Fruit fly (Drosophila melanogaster) whole organism, embryonic: ENCODE results near the gene Ldaf1.

ENCODE experiments used
- Bgb ChIP-seq: fragments of 200-800 bp; sonication (Bioruptor generic); IDR thresholded peaks from 2 replicates; pipeline ENCODE4 v1.3.6; 2022; ENCODE audit warnings: missing biosample characterization, missing genetic modification characterization; ENCODE audit not compliant: partially characterized antibody
- CG10979 ChIP-seq: fragments of 200-800 bp; sonication (Bioruptor generic); optimal IDR thresholded peaks from 2 replicates; lab custom pipeline; 2018; ENCODE audit warnings: missing biosample characterization, mild to moderate bottlenecking, missing genetic modification characterization, moderate library complexity
- CG13624 ChIP-seq: fragments of 200-800 bp; sonication (Bioruptor generic); optimal IDR thresholded peaks from 2 replicates; lab custom pipeline; 2016; ENCODE audit warnings: missing biosample characterization, missing genetic modification characterization
- CG14860 ChIP-seq: fragments of 200-800 bp; sonication (Bioruptor generic); IDR thresholded peaks from 3 replicates; pipeline ENCODE4 v1.3.6; 2022; ENCODE audit warnings: missing biosample characterization, missing genetic modification characterization; ENCODE audit not compliant: partially characterized antibody
- CG18619 ChIP-seq: fragments of 200-800 bp; sonication (Bioruptor generic); optimal IDR thresholded peaks from 3 replicates; lab custom pipeline; 2017; ENCODE audit warnings: missing biosample characterization, mild to moderate bottlenecking, missing genetic modification characterization
- CG2120 ChIP-seq: fragments of 200-800 bp; sonication (Bioruptor generic); optimal IDR thresholded peaks from 3 replicates; lab custom pipeline; 2016; ENCODE audit warnings: missing biosample characterization, missing genetic modification characterization
- CG3163 ChIP-seq: fragments of 200-800 bp; sonication (Bioruptor generic); optimal IDR thresholded peaks from 3 replicates; lab custom pipeline; 2016; ENCODE audit warnings: missing biosample characterization, missing genetic modification characterization
- CG43689 ChIP-seq: fragments of 200-800 bp; sonication (Bioruptor generic); IDR thresholded peaks from 2 replicates; pipeline ENCODE4 v1.3.6; 2022; ENCODE audit warnings: missing biosample characterization, missing genetic modification characterization
- CG5953 ChIP-seq: fragments of 200-800 bp; sonication (Bioruptor generic); IDR thresholded peaks from 2 replicates; pipeline ENCODE4 v1.3.6; 2022; ENCODE audit warnings: missing biosample characterization, missing genetic modification characterization
- CG7372 ChIP-seq: fragments of 200-800 bp; sonication (Bioruptor generic); IDR thresholded peaks from 2 replicates; pipeline ENCODE4 v1.3.6; 2022; ENCODE audit warnings: missing biosample characterization, missing genetic modification characterization
- CG7987 ChIP-seq: fragments of 200-800 bp; sonication (Bioruptor generic); optimal IDR thresholded peaks from 2 replicates; lab custom pipeline; 2018; ENCODE audit warnings: missing biosample characterization, mild to moderate bottlenecking, missing genetic modification characterization, moderate library complexity
- CG8290 ChIP-seq, 3 experiments: fragments of 200-800 bp; sonication (Bioruptor generic); optimal IDR thresholded peaks; 2 replicates each; lab custom pipeline; 2016 to 2019; ENCODE audit warnings: missing biosample characterization in 3 of 3, missing genetic modification characterization in 3 of 3, mild to moderate bottlenecking in 2 of 3, moderate library complexity in 1 of 3
- CG8944 ChIP-seq: fragments of 200-800 bp; sonication (Bioruptor generic); optimal IDR thresholded peaks from 3 replicates; lab custom pipeline; 2016; ENCODE audit warnings: missing biosample characterization, missing genetic modification characterization
- CG9932 ChIP-seq: fragments of 200-800 bp; sonication (Bioruptor generic); IDR thresholded peaks from 2 replicates; pipeline ENCODE4 v1.3.6; 2022; ENCODE audit warnings: missing biosample characterization, missing genetic modification characterization
- Dad ChIP-seq: fragments of 200-800 bp; sonication (Bioruptor generic); optimal IDR thresholded peaks from 3 replicates; lab custom pipeline; 2016; ENCODE audit warnings: missing biosample characterization, missing genetic modification characterization
- E2f2 ChIP-seq: fragments of 200-800 bp; sonication (Bioruptor generic); IDR thresholded peaks from 2 replicates; pipeline ENCODE4 v1.3.6; 2022; ENCODE audit warnings: missing biosample characterization, missing genetic modification characterization
- ERR ChIP-seq: fragments of 200-800 bp; sonication (Bioruptor generic); optimal IDR thresholded peaks from 2 replicates; lab custom pipeline; 2016; ENCODE audit warnings: missing biosample characterization, missing genetic modification characterization
- H2.0 ChIP-seq: fragments of 200-800 bp; sonication (Bioruptor generic); IDR thresholded peaks from 2 replicates; pipeline ENCODE4 v1.3.6; 2022; ENCODE audit warnings: missing biosample characterization, missing genetic modification characterization
- HmgZ ChIP-seq: fragments of 200-800 bp; sonication (Bioruptor generic); optimal IDR thresholded peaks from 2 replicates; lab custom pipeline; 2018; ENCODE audit warnings: missing biosample characterization, mild to moderate bottlenecking, missing genetic modification characterization
- MBD-R2 ChIP-seq: fragments of 200-800 bp; sonication (Bioruptor generic); IDR thresholded peaks from 2 replicates; pipeline ENCODE4 v1.3.6; 2022; ENCODE audit warnings: missing biosample characterization, missing genetic modification characterization
- MESR4 ChIP-seq: fragments of 200-800 bp; sonication (Bioruptor generic); optimal IDR thresholded peaks from 2 replicates; lab custom pipeline; 2018; ENCODE audit warnings: missing biosample characterization, mild to moderate bottlenecking, missing genetic modification characterization, moderate library complexity
- Med ChIP-seq: fragments of 200-800 bp; sonication (Bioruptor generic); peaks from one replicate; lab custom pipeline; 2016; ENCODE audit warnings: missing biosample characterization, missing genetic modification characterization, mild to moderate bottlenecking, inconsistent platforms, moderate library complexity
- NC2α ChIP-seq: fragments of 200-800 bp; sonication (Bioruptor generic); optimal IDR thresholded peaks from 2 replicates; lab custom pipeline; 2016; ENCODE audit warnings: missing biosample characterization, missing genetic modification characterization
- Nf-YB ChIP-seq: fragments of 200-800 bp; sonication (Bioruptor generic); optimal IDR thresholded peaks from 3 replicates; lab custom pipeline; 2019; ENCODE audit warnings: missing biosample characterization, mild to moderate bottlenecking, missing genetic modification characterization, moderate library complexity
- Nf-YC ChIP-seq: fragments of 200-800 bp; optimal IDR thresholded peaks from 3 replicates; lab custom pipeline; 2019; ENCODE audit warnings: missing biosample characterization, mild to moderate bottlenecking, missing genetic modification characterization, moderate library complexity
- NfI ChIP-seq: fragments of 200-800 bp; sonication (Bioruptor generic); optimal IDR thresholded peaks from 3 replicates; lab custom pipeline; 2018; ENCODE audit warnings: missing biosample characterization, mild to moderate bottlenecking, missing genetic modification characterization, moderate library complexity
- Optix ChIP-seq: fragments of 200-800 bp; sonication (Bioruptor generic); IDR thresholded peaks from 3 replicates; pipeline ENCODE4 v1.3.6; 2022; ENCODE audit warnings: missing biosample characterization, missing genetic modification characterization
- Rfx ChIP-seq: fragments of 200-800 bp; sonication (Bioruptor generic); IDR thresholded peaks from 2 replicates; pipeline ENCODE4 v1.3.6; 2022; ENCODE audit warnings: missing biosample characterization, missing genetic modification characterization
- Scr ChIP-seq: fragments of 200-800 bp; sonication (Bioruptor generic); IDR thresholded peaks from 2 replicates; pipeline ENCODE4 v1.3.6; 2022; ENCODE audit warnings: missing biosample characterization, missing genetic modification characterization; ENCODE audit not compliant: partially characterized antibody
- Six4 ChIP-seq: fragments of 200-800 bp; sonication (Bioruptor generic); optimal IDR thresholded peaks from 2 replicates; lab custom pipeline; 2016; ENCODE audit warnings: missing biosample characterization, missing genetic modification characterization
- br ChIP-seq: fragments of >200 bp; optimal IDR thresholded peaks from 2 replicates; lab custom pipeline; 2017
- cas ChIP-seq: fragments of 200-800 bp; sonication (Bioruptor generic); IDR thresholded peaks from 2 replicates; pipeline ENCODE4 v1.3.6; 2022; ENCODE audit warnings: missing biosample characterization, missing genetic modification characterization
- crc ChIP-seq: fragments of 200-800 bp; sonication (Bioruptor generic); optimal IDR thresholded peaks from 2 replicates; lab custom pipeline; 2016; ENCODE audit warnings: missing biosample characterization, missing genetic modification characterization
- cwo ChIP-seq: fragments of 200-800 bp; sonication (Bioruptor generic); optimal IDR thresholded peaks from 3 replicates; lab custom pipeline; 2017; ENCODE audit warnings: missing biosample characterization, missing genetic modification characterization, mild to moderate bottlenecking, moderate library complexity, missing genetic modification reagents
- dysf ChIP-seq: fragments of 200-800 bp; sonication (Bioruptor generic); IDR thresholded peaks from 3 replicates; pipeline ENCODE4 v1.3.6; 2022; ENCODE audit warnings: missing biosample characterization, missing genetic modification characterization
- ewg ChIP-seq: fragments of 200-800 bp; sonication (Bioruptor generic); optimal IDR thresholded peaks from 3 replicates; lab custom pipeline; 2017; ENCODE audit warnings: mild to moderate bottlenecking, missing biosample characterization, missing genetic modification reagents, missing genetic modification characterization
- exex ChIP-seq: fragments of 200-800 bp; sonication (Bioruptor generic); optimal IDR thresholded peaks from 4 replicates; lab custom pipeline; 2018; ENCODE audit warnings: missing biosample characterization, mild to moderate bottlenecking, missing genetic modification characterization, moderate library complexity
- gcm2 ChIP-seq: fragments of 200-800 bp; sonication (Bioruptor generic); optimal IDR thresholded peaks from 2 replicates; lab custom pipeline; 2016; ENCODE audit warnings: missing biosample characterization, missing genetic modification characterization
- gro ChIP-seq: fragments of 200-800 bp; sonication (Bioruptor generic); optimal IDR thresholded peaks from 2 replicates; lab custom pipeline; 2016; ENCODE audit warnings: missing biosample characterization, missing genetic modification characterization
- ham ChIP-seq: fragments of 200-800 bp; sonication (Bioruptor generic); IDR thresholded peaks from 2 replicates; pipeline ENCODE4 v1.3.6; 2022; ENCODE audit warnings: missing biosample characterization, missing genetic modification characterization
- lbe ChIP-seq: fragments of 200-800 bp; sonication (Bioruptor generic); optimal IDR thresholded peaks from 2 replicates; lab custom pipeline; 2016; ENCODE audit warnings: missing biosample characterization, mild to moderate bottlenecking, missing genetic modification characterization
- luna ChIP-seq: fragments of 200-800 bp; sonication (Bioruptor generic); optimal IDR thresholded peaks from 2 replicates; lab custom pipeline; 2016; ENCODE audit warnings: missing biosample characterization, missing genetic modification characterization
- nmo ChIP-seq: fragments of 200-800 bp; sonication (Bioruptor generic); optimal IDR thresholded peaks from 2 replicates; lab custom pipeline; 2018; ENCODE audit warnings: missing biosample characterization, mild to moderate bottlenecking, missing genetic modification characterization, moderate library complexity
- p53 ChIP-seq: fragments of 200-800 bp; sonication (Bioruptor generic); optimal IDR thresholded peaks from 2 replicates; lab custom pipeline; 2016; ENCODE audit warnings: missing biosample characterization, missing genetic modification characterization
- sc ChIP-seq, 3 experiments: fragments of >200 bp in 2 of 3; fragments of 200-800 bp in 1 of 3; sonication (Bioruptor generic) in 1 of 3; optimal IDR thresholded peaks; 2 replicates in 2 of 3; 3 replicates in 1 of 3; lab custom pipeline; 2017; ENCODE audit warnings: mild to moderate bottlenecking in 1 of 3, missing biosample characterization in 1 of 3, missing genetic modification characterization in 1 of 3, missing genetic modification reagents in 1 of 3
- stwl ChIP-seq: fragments of 200-800 bp; sonication (Bioruptor generic); optimal IDR thresholded peaks from 3 replicates; lab custom pipeline; 2018; ENCODE audit warnings: missing biosample characterization, mild to moderate bottlenecking, missing genetic modification characterization, moderate library complexity
- tio ChIP-seq: fragments of 200-800 bp; sonication (Bioruptor generic); optimal IDR thresholded peaks from 2 replicates; lab custom pipeline; 2017; ENCODE audit warnings: missing biosample characterization, missing genetic modification characterization, inconsistent platforms
- tll ChIP-seq, 2 experiments: fragments of 200-800 bp in 1 of 2; fragments of >200 bp in 1 of 2; sonication (Bioruptor generic) in 1 of 2; optimal IDR thresholded peaks; 2 replicates each; lab custom pipeline; 2017 to 2019; ENCODE audit warnings: missing biosample characterization in 2 of 2, missing genetic modification characterization in 2 of 2, mild to moderate bottlenecking in 1 of 2, moderate library complexity in 1 of 2
- wek ChIP-seq: fragments of 200-800 bp; sonication (Bioruptor generic); optimal IDR thresholded peaks from 3 replicates; lab custom pipeline; 2018; ENCODE audit warnings: missing biosample characterization, mild to moderate bottlenecking, missing genetic modification characterization, moderate library complexity
- zfh2 ChIP-seq: fragments of 200-800 bp; sonication (Bioruptor generic); optimal IDR thresholded peaks from 2 replicates; lab custom pipeline; 2016; ENCODE audit warnings: missing biosample characterization, missing genetic modification characterization

Gene Ldaf1

dm6 chrX:1854070-1854469 is 47.6 kb downstream of the Ldaf1 start (continued):
- TF ChIP-seq luna (peak; percentile 77), CG43689 (peak; percentile 60; the same call in 1 of the 2 replicates), stwl (no peak), cwo (GFP tag; lab: Kevin White, UChicago) (peak; percentile 80), zfh2 (GFP tag; lab: Kevin White, UChicago) (no peak), Nf-YB (GFP tag; lab: Kevin White, UChicago) (no peak), MESR4 (no peak), NC2α (GFP tag; lab: Kevin White, UChicago) (peak; percentile 34), wek (GFP tag; lab: Kevin White, UChicago) (peak; percentile 75), MBD-R2 (GFP tag; lab: Robert Waterston, UW) (peak; percentile 54; the same call in 1 of the 2 replicates), CG2120 (GFP tag; lab: Kevin White, UChicago) (peak; percentile 81), Nf-YC (peak; percentile 35), CG13624 (peak; percentile 57), sc (optimal IDR thresholded peaks at IDR 0.05; lab: Kevin White, UChicago) (no peak), sc (GFP tag; optimal IDR thresholded peaks at IDR 0.05; lab: Kevin White, UChicago) (no peak), tll (GFP tag; optimal IDR thresholded peaks at IDR 0.05; lab: Kevin White, UChicago) (no peak), E2f2 (GFP tag; lab: Robert Waterston, UW) (peak; percentile 51), ERR (GFP tag; lab: Kevin White, UChicago) (peak; percentile 69), nmo (no peak), CG14860 (no peak), Six4 (GFP tag; lab: Kevin White, UChicago) (no peak), Optix (GFP tag; lab: Robert Waterston, UW) (no peak), p53 (GFP tag; lab: Kevin White, UChicago) (peak; percentile 31), ham (peak; percentile 66; the same call in 1 of the 2 replicates), tio (GFP tag; lab: Kevin White, UChicago) (peak; percentile 11), lbe (GFP tag; lab: Kevin White, UChicago) (peak; percentile 36), ewg (GFP tag; lab: Kevin White, UChicago) (peak; percentile 9), CG3163 (GFP tag; lab: Kevin White, UChicago) (peak; percentile 46), CG8290 (GFP tag; optimal IDR thresholded peaks at IDR 0.05; lab: Kevin White, UChicago) (no peak), CG8290 (tag; optimal IDR thresholded peaks at IDR 0.05; lab: Kevin White, UChicago) (peak in 1 of 2 experiments; percentile 96), H2.0 (GFP tag; lab: Robert Waterston, UW) (peak; percentile 27; the same call in 1 of the 2 replicates), dysf (GFP tag; lab: Robert Waterston, UW) (peak; percentile 65; the same call in 1 of the 3 replicates), HmgZ (peak; percentile 84), br (lab: Kevin White, UChicago) (no peak), CG5953 (GFP tag; lab: Robert Waterston, UW) (peak; percentile 51; the same call in 1 of the 2 replicates), Med (GFP tag; lab: Kevin White, UChicago) (peak; percentile 94), Scr (GFP tag; lab: Robert Waterston, UW) (no peak), cas (peak; percentile 66; the same call in 1 of the 2 replicates), Dad (GFP tag; lab: Kevin White, UChicago) (peak; percentile 15), CG10979 (tag; lab: Kevin White, UChicago) (no peak), CG7987 (GFP tag; lab: Kevin White, UChicago) (peak; percentile 86), CG18619 (peak; percentile 71), Rfx (GFP tag; lab: Robert Waterston, UW) (peak; percentile 80), crc (GFP tag; lab: Kevin White, UChicago) (peak; percentile 50), exex (tag; lab: Kevin White, UChicago) (peak; percentile 49), gcm2 (GFP tag; lab: Kevin White, UChicago) (peak; percentile 48), CG8944 (GFP tag; lab: Kevin White, UChicago) (peak; percentile 16), CG9932 (GFP tag; lab: Robert Waterston, UW) (peak; percentile 52), Bgb (GFP tag; lab: Robert Waterston, UW) (no peak), NfI (peak; percentile 25), CG7372 (GFP tag; lab: Robert Waterston, UW) (0 out of 2 replicates have a peak, but pooled peaks have one; percentile 14), gro (GFP tag; lab: Kevin White, UChicago) (peak; percentile 80)
